Worm (Caenorhabditis elegans) whole organism, L2 larva: ENCODE measurements around the gene inpp-4B.

Experiments
- F13H6.1 ChIP-seq: sonication (generic microtip); optimal IDR thresholded peaks from 2 replicates; lab custom pipeline; 2016; ENCODE audit warnings: missing genetic modification characterization, missing compliant biosample characterization
- R02D3.7 ChIP-seq: fragments of 150-350 bp; optimal IDR thresholded peaks from 2 replicates; lab custom pipeline; 2014; ENCODE audit warnings: missing biosample characterization, missing genetic modification characterization
- Y55F3AM.14 ChIP-seq: fragments of 200-800 bp; sonication (Bioruptor generic); optimal IDR thresholded peaks from 2 replicates; lab custom pipeline; 2018; ENCODE audit warnings: mild to moderate bottlenecking, missing genetic modification characterization, missing compliant biosample characterization
- ZK546.5 ChIP-seq: sonication (generic microtip); optimal IDR thresholded peaks from 2 replicates; lab custom pipeline; 2017; ENCODE audit warnings: missing biosample characterization, missing genetic modification characterization
- alr-1 ChIP-seq: fragments of 150-350 bp; optimal IDR thresholded peaks from 2 replicates; lab custom pipeline; 2014; ENCODE audit warnings: missing biosample characterization, missing genetic modification characterization
- blmp-1 ChIP-seq: sonication (generic microtip); optimal IDR thresholded peaks from 2 replicates; lab custom pipeline; 2017; ENCODE audit warnings: missing genetic modification characterization, mild to moderate bottlenecking, missing compliant biosample characterization, antibody characterized with exemption, moderate library complexity; ENCODE audit not compliant: insufficient read depth
- ceh-16 ChIP-seq: fragments of 150-350 bp; optimal IDR thresholded peaks from 2 replicates; lab custom pipeline; 2014; ENCODE audit warnings: missing biosample characterization, missing genetic modification characterization
- ceh-82 ChIP-seq: fragments of 150-350 bp; optimal IDR thresholded peaks from 2 replicates; lab custom pipeline; 2014; ENCODE audit warnings: missing biosample characterization, missing genetic modification characterization
- crh-2 ChIP-seq: sonication (generic microtip); optimal IDR thresholded peaks from 2 replicates; lab custom pipeline; 2017; ENCODE audit warnings: missing biosample characterization, missing genetic modification characterization
- dmd-4 ChIP-seq: sonication (generic microtip); optimal IDR thresholded peaks from 2 replicates; lab custom pipeline; 2017; ENCODE audit warnings: missing biosample characterization, missing genetic modification characterization
- egl-27 ChIP-seq: sonication (generic microtip); optimal IDR thresholded peaks from 3 replicates; lab custom pipeline; 2017; ENCODE audit warnings: missing biosample characterization, missing genetic modification reagents, missing genetic modification characterization
- elt-1 ChIP-seq: fragments of 150-350 bp; optimal IDR thresholded peaks from 2 replicates; lab custom pipeline; 2014; ENCODE audit warnings: missing biosample characterization, missing genetic modification characterization
- fos-1 ChIP-seq: fragments of 150-350 bp; optimal IDR thresholded peaks from 2 replicates; lab custom pipeline; 2014; ENCODE audit warnings: missing biosample characterization, missing genetic modification characterization
- gmeb-1 ChIP-seq: fragments of 150-350 bp; optimal IDR thresholded peaks from 2 replicates; lab custom pipeline; 2014; ENCODE audit warnings: missing biosample characterization, missing genetic modification characterization
- lin-11 ChIP-seq: fragments of 150-350 bp; sonication (generic microtip); optimal IDR thresholded peaks from 2 replicates; lab custom pipeline; 2014; ENCODE audit warnings: missing biosample characterization, missing genetic modification characterization, inconsistent platforms, mixed read lengths
- lin-39 ChIP-seq: fragments of 150-350 bp; optimal IDR thresholded peaks from 2 replicates; lab custom pipeline; 2014; ENCODE audit warnings: missing biosample characterization, missing genetic modification reagents, missing genetic modification characterization
- lsy-2 ChIP-seq, 2 experiments: fragments of 150-350 bp in 1 of 2; sonication (generic microtip) in 1 of 2; optimal IDR thresholded peaks; 2 replicates each; lab custom pipeline; 2014 to 2017; ENCODE audit warnings: missing biosample characterization in 2 of 2, missing genetic modification characterization in 2 of 2
- mdl-1 ChIP-seq, 2 experiments: fragments of 150-350 bp in 1 of 2; sonication (generic microtip) in 1 of 2; optimal IDR thresholded peaks; 2 replicates each; lab custom pipeline; 2017; ENCODE audit warnings: missing biosample characterization in 2 of 2, missing genetic modification characterization in 2 of 2
- nhr-10 ChIP-seq: sonication (generic microtip); optimal IDR thresholded peaks from 2 replicates; lab custom pipeline; 2017; ENCODE audit warnings: missing biosample characterization, missing genetic modification characterization
- nhr-11 ChIP-seq: fragments of 150-350 bp; optimal IDR thresholded peaks from 2 replicates; lab custom pipeline; 2014; ENCODE audit warnings: missing biosample characterization, missing genetic modification characterization
- nhr-129 ChIP-seq: fragments of 150-350 bp; optimal IDR thresholded peaks from 2 replicates; lab custom pipeline; 2014; ENCODE audit warnings: missing biosample characterization, missing genetic modification characterization
- nhr-21 ChIP-seq: fragments of 150-350 bp; optimal IDR thresholded peaks from 2 replicates; lab custom pipeline; 2014; ENCODE audit warnings: missing biosample characterization, missing genetic modification characterization
- nhr-237 ChIP-seq: fragments of 150-350 bp; optimal IDR thresholded peaks from 2 replicates; lab custom pipeline; 2014; ENCODE audit warnings: missing biosample characterization, missing genetic modification characterization
- nhr-25 ChIP-seq: fragments of 150-350 bp; sonication (generic microtip); optimal IDR thresholded peaks from 3 replicates; lab custom pipeline; 2014; ENCODE audit warnings: missing biosample characterization, missing genetic modification characterization
- nhr-6 ChIP-seq: fragments of 150-350 bp; optimal IDR thresholded peaks from 2 replicates; lab custom pipeline; 2014; ENCODE audit warnings: missing biosample characterization, missing genetic modification characterization
- peb-1 ChIP-seq: fragments of 150-350 bp; optimal IDR thresholded peaks from 2 replicates; lab custom pipeline; 2014; ENCODE audit warnings: missing biosample characterization, missing genetic modification characterization
- sem-4 ChIP-seq: fragments of 150-350 bp; optimal IDR thresholded peaks from 2 replicates; lab custom pipeline; 2014; ENCODE audit warnings: missing biosample characterization, missing genetic modification reagents, missing genetic modification characterization
- skn-1 ChIP-seq: sonication (generic microtip); optimal IDR thresholded peaks from 2 replicates; lab custom pipeline; 2017; ENCODE audit warnings: missing biosample characterization, missing genetic modification characterization
- sma-3 ChIP-seq: sonication (generic microtip); optimal IDR thresholded peaks from 2 replicates; lab custom pipeline; 2016; ENCODE audit warnings: missing genetic modification reagents, missing genetic modification characterization, missing compliant biosample characterization
- sma-9 ChIP-seq, 2 experiments: fragments of 150-350 bp in 1 of 2; sonication (generic microtip) in 1 of 2; optimal IDR thresholded peaks; 2 replicates each; lab custom pipeline; 2014 to 2016; ENCODE audit warnings: missing genetic modification characterization in 2 of 2, mild to moderate bottlenecking in 1 of 2, missing biosample characterization in 1 of 2, missing compliant biosample characterization in 1 of 2, missing genetic modification reagents in 1 of 2, moderate library complexity in 1 of 2
- snpc-4 ChIP-seq: fragments of 150-350 bp; optimal IDR thresholded peaks from 2 replicates; lab custom pipeline; 2014; ENCODE audit warnings: missing biosample characterization, missing genetic modification characterization
- unc-62 ChIP-seq: fragments of 150-350 bp; optimal IDR thresholded peaks from 2 replicates; lab custom pipeline; 2014; ENCODE audit warnings: missing biosample characterization, missing genetic modification reagents, missing genetic modification characterization
- zag-1 ChIP-seq: fragments of 150-350 bp; optimal IDR thresholded peaks from 2 replicates; lab custom pipeline; 2014; ENCODE audit warnings: missing biosample characterization, missing genetic modification characterization
- ztf-1 ChIP-seq: fragments of 200-800 bp; sonication (Bioruptor generic); conservative IDR thresholded peaks from 2 replicates; pipeline ENCODE4 v1.3.6; 2022; ENCODE audit warnings: missing genetic modification characterization, missing compliant biosample characterization
- ztf-11 ChIP-seq: sonication (generic microtip); optimal IDR thresholded peaks from 2 replicates; lab custom pipeline; 2017; ENCODE audit warnings: missing biosample characterization, missing genetic modification characterization
- ztf-4 ChIP-seq: fragments of 150-350 bp; optimal IDR thresholded peaks from 2 replicates; lab custom pipeline; 2014; ENCODE audit warnings: missing biosample characterization, missing genetic modification characterization

Gene inpp-4B

ce11 chrIII:10261256-10261655 lies 5.4 kb downstream of the inpp-4B start:
- TF ChIP-seq crh-2 (tag; lab: Kevin White, UChicago) (no peak), ceh-82 (tag; lab: Kevin White, UChicago) (no peak), lsy-2 (tag; optimal IDR thresholded peaks at IDR 0.05; lab: Kevin White, UChicago) (no peak), nhr-237 (no peak), nhr-6 (no peak)

ce11 chrIII:10258641-10259040 lies 8.0 kb downstream of the inpp-4B start, which contains the start of gene rip-1:
Gene rip-1 (minus strand): TSS chrIII:10258741.
- no peak for TF ChIP-seq egl-27 (tag; lab: Kevin White, UChicago)
- no peak for TF ChIP-seq crh-2 (tag; lab: Kevin White, UChicago)
- TF ChIP-seq zag-1 (tag; lab: Kevin White, UChicago): no peak
- TF ChIP-seq sma-3 (GFP tag; lab: Kevin White, UChicago): no peak
- no peak for TF ChIP-seq Y55F3AM.14
- TF ChIP-seq ZK546.5 (tag; lab: Kevin White, UChicago): no peak
- no peak for TF ChIP-seq elt-1 (tag; lab: Kevin White, UChicago)
- TF ChIP-seq mdl-1 (tag; optimal IDR thresholded peaks at IDR 0.05; lab: Kevin White, UChicago): no peak
- no peak for TF ChIP-seq nhr-6
- TF ChIP-seq skn-1 (tag; lab: Kevin White, UChicago): no peak
- no peak for TF ChIP-seq dmd-4 (tag; lab: Kevin White, UChicago)
- TF ChIP-seq nhr-129 (tag; lab: Kevin White, UChicago): no peak
- TF ChIP-seq sma-9 (GFP tag; optimal IDR thresholded peaks at IDR 0.05; lab: Kevin White, UChicago): no peak
- no peak for TF ChIP-seq sma-9 (tag; optimal IDR thresholded peaks at IDR 0.05; lab: Kevin White, UChicago)

ce11 chrIII:10254583-10254982 lies 12.1 kb downstream of the inpp-4B start, which contains the start of gene R01H10.4:
Gene R01H10.4 (plus strand): TSS chrIII:10254818.
- TF ChIP-seq ceh-16 (tag; lab: Kevin White, UChicago) (no peak), zag-1 (tag; lab: Kevin White, UChicago) (no peak), nhr-237 (no peak), nhr-10 (no peak), nhr-11 (tag; lab: Kevin White, UChicago) (no peak), ZK546.5 (tag; lab: Kevin White, UChicago) (no peak), ceh-82 (tag; lab: Kevin White, UChicago) (no peak), gmeb-1 (no peak), nhr-6 (no peak), sem-4 (tag; lab: Kevin White, UChicago) (no peak), egl-27 (tag; lab: Kevin White, UChicago) (no peak), lin-11 (tag; lab: Kevin White, UChicago) (no peak), sma-9 (GFP tag; optimal IDR thresholded peaks at IDR 0.05; lab: Kevin White, UChicago) (no peak), sma-9 (tag; optimal IDR thresholded peaks at IDR 0.05; lab: Kevin White, UChicago) (no peak), nhr-21 (tag; lab: Kevin White, UChicago) (no peak), ztf-1 (GFP tag; lab: Robert Waterston, UW) (no peak), dmd-4 (tag; lab: Kevin White, UChicago) (no peak)

ce11 chrIII:10253334-10253733 lies 13.3 kb downstream of the inpp-4B start:
- TF ChIP-seq ztf-11: no peak
- TF ChIP-seq zag-1 (tag; lab: Kevin White, UChicago): no peak
- TF ChIP-seq skn-1 (tag; lab: Kevin White, UChicago): no peak
- no peak for TF ChIP-seq crh-2 (tag; lab: Kevin White, UChicago)
- no peak for TF ChIP-seq elt-1 (tag; lab: Kevin White, UChicago)
- TF ChIP-seq ceh-16 (tag; lab: Kevin White, UChicago): no peak
- no peak for TF ChIP-seq nhr-21 (tag; lab: Kevin White, UChicago)
- TF ChIP-seq fos-1 (tag; lab: Kevin White, UChicago): no peak
- no peak for TF ChIP-seq nhr-10
- TF ChIP-seq nhr-237: no peak
- TF ChIP-seq alr-1 (tag; lab: Kevin White, UChicago): no peak
- TF ChIP-seq dmd-4 (tag; lab: Kevin White, UChicago): no peak
- no peak for TF ChIP-seq sma-9 (GFP tag; optimal IDR thresholded peaks at IDR 0.05; lab: Kevin White, UChicago)
- no peak for TF ChIP-seq sma-9 (tag; optimal IDR thresholded peaks at IDR 0.05; lab: Kevin White, UChicago)
- no peak for TF ChIP-seq blmp-1 (tag; lab: Kevin White, UChicago)
- TF ChIP-seq snpc-4: no peak
- no peak for TF ChIP-seq ZK546.5 (tag; lab: Kevin White, UChicago)

- TF ChIP-seq fos-1 (tag; lab: Kevin White, UChicago) (no peak), F13H6.1 (no peak), lin-39 (tag; lab: Kevin White, UChicago) (no peak), ztf-4 (tag; lab: Kevin White, UChicago) (no peak), unc-62 (GFP tag; lab: Kevin White, UChicago) (no peak), nhr-21 (tag; lab: Kevin White, UChicago) (no peak), R02D3.7 (tag; lab: Kevin White, UChicago) (no peak), nhr-25 (tag; lab: Kevin White, UChicago) (no peak), sem-4 (tag; lab: Kevin White, UChicago) (no peak), peb-1 (tag; lab: Kevin White, UChicago) (no peak), elt-1 (tag; lab: Kevin White, UChicago) (no peak), alr-1 (tag; lab: Kevin White, UChicago) (no peak), sma-3 (GFP tag; lab: Kevin White, UChicago) (no peak), ztf-11 (no peak), lsy-2 (tag; optimal IDR thresholded peaks at IDR 0.05; lab: Kevin White, UChicago) (no peak), Y55F3AM.14 (no peak)
Observed at ce11 chrIII:10251114-10251513, 15.6 kb downstream of the inpp-4B start.
